Worm (Caenorhabditis elegans) whole organism, late embryonic: Measurements from ENCODE around the gene snt-7.

Source experiments
- T23F11.4 ChIP-seq: fragments of 200-800 bp; sonication (Bioruptor generic); optimal IDR thresholded peaks from 2 replicates; lab custom pipeline; 2018; ENCODE audit warnings: mild to moderate bottlenecking, missing genetic modification characterization, missing compliant biosample characterization
- ama-1 ChIP-seq: fragments of 150-350 bp; optimal IDR thresholded peaks from 2 replicates; lab custom pipeline; 2014
- dve-1 ChIP-seq: sonication (generic microtip); optimal IDR thresholded peaks from 2 replicates; lab custom pipeline; 2017; ENCODE audit warnings: antibody characterized with exemption, mild to moderate bottlenecking, missing genetic modification characterization, missing compliant biosample characterization
- elt-2 ChIP-seq: sonication (generic microtip); optimal IDR thresholded peaks from 2 replicates; lab custom pipeline; 2016; ENCODE audit warnings: missing genetic modification reagents, missing genetic modification characterization, missing compliant biosample characterization
- ets-4 ChIP-seq: sonication (generic microtip); optimal IDR thresholded peaks from 2 replicates; lab custom pipeline; 2016; ENCODE audit warnings: missing genetic modification characterization, missing compliant biosample characterization
- fkh-6 ChIP-seq: sonication (generic microtip); optimal IDR thresholded peaks from 2 replicates; lab custom pipeline; 2016; ENCODE audit warnings: missing genetic modification characterization, missing compliant biosample characterization
- hlh-15 ChIP-seq: sonication (generic microtip); optimal IDR thresholded peaks from 2 replicates; lab custom pipeline; 2016; ENCODE audit warnings: missing genetic modification characterization, missing compliant biosample characterization
- hlh-30 ChIP-seq: sonication (generic microtip); optimal IDR thresholded peaks from 2 replicates; lab custom pipeline; 2017; ENCODE audit warnings: antibody characterized with exemption, missing genetic modification characterization, missing compliant biosample characterization; ENCODE audit not compliant: insufficient read depth
- pha-4 ChIP-seq: fragments of 150-350 bp; optimal IDR thresholded peaks from 2 replicates; lab custom pipeline; 2018; ENCODE audit warnings: missing biosample characterization, missing genetic modification reagents, missing genetic modification characterization
- pqm-1 ChIP-seq: sonication (generic microtip); optimal IDR thresholded peaks from 2 replicates; lab custom pipeline; 2016; ENCODE audit warnings: missing genetic modification characterization, missing compliant biosample characterization
- rnt-1 ChIP-seq: sonication (generic microtip); optimal IDR thresholded peaks from 2 replicates; lab custom pipeline; 2016; ENCODE audit warnings: missing genetic modification characterization, missing compliant biosample characterization
- sox-2 ChIP-seq: fragments of 200-800 bp; sonication (Bioruptor generic); IDR thresholded peaks from 2 replicates; pipeline ENCODE4 v1.3.6; 2022; ENCODE audit warnings: missing genetic modification reagents, missing genetic modification characterization, missing compliant biosample characterization

DNA sequence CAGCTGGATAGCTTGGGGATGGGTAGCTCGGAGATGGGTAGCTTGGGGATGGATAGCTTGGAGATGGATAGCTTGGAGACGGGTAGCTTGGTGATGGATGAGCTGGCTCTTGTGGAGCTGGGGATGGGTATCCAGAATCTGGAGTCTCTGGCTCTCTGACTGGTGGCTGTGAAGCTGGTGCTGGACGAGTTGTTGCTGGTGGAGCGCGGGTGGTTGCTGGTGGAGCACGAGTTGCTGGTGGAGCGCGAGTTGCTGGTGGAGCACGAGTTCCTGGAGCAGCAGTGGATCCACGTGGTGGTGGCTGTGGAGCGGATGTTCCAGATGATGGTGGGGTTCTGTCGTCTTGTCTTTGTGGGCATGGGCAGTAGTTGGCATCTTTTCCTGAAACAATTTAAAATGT lies 23.7 kb downstream of the snt-7 start:
- no peak for TF ChIP-seq ets-4 (tag; lab: Kevin White, UChicago)
- TF ChIP-seq rnt-1 (tag; lab: Kevin White, UChicago) = no peak
- no peak for TF ChIP-seq ama-1
- no peak for TF ChIP-seq hlh-15 (tag; lab: Kevin White, UChicago)
- no peak for TF ChIP-seq pqm-1
- no peak for TF ChIP-seq sox-2
- no peak for TF ChIP-seq pha-4 (tag; lab: Kevin White, UChicago)
- no peak for TF ChIP-seq dve-1
- TF ChIP-seq fkh-6 (tag; lab: Kevin White, UChicago) = no peak
- no peak for TF ChIP-seq elt-2
- TF ChIP-seq T23F11.4 (GFP tag; lab: Kevin White, UChicago) = no peak
- TF ChIP-seq hlh-30 (tag; lab: Kevin White, UChicago) = no peak
